Worm (Caenorhabditis elegans) whole organism, L2 larva: ENCODE data around the gene Y11D7A.9.
"Not testable (repeated sequence)": the region's sequence is repeated elsewhere in the genome, so short reads cannot be mapped to it uniquely, and the experiment has no call there.

Experiments
- R02D3.7 ChIP-seq: fragments of 150-350 bp; optimal IDR thresholded peaks from 2 replicates; lab custom pipeline; 2014; ENCODE audit warnings: missing biosample characterization, missing genetic modification characterization
- ZK546.5 ChIP-seq: sonication (generic microtip); optimal IDR thresholded peaks from 2 replicates; lab custom pipeline; 2017; ENCODE audit warnings: missing biosample characterization, missing genetic modification characterization
- alr-1 ChIP-seq: fragments of 150-350 bp; optimal IDR thresholded peaks from 2 replicates; lab custom pipeline; 2014; ENCODE audit warnings: missing biosample characterization, missing genetic modification characterization
- ama-1 ChIP-seq: fragments of 150-350 bp; optimal IDR thresholded peaks from 2 replicates; lab custom pipeline; 2018; ENCODE audit warnings: inconsistent platforms
- blmp-1 ChIP-seq: sonication (generic microtip); optimal IDR thresholded peaks from 2 replicates; lab custom pipeline; 2017; ENCODE audit warnings: missing genetic modification characterization, mild to moderate bottlenecking, missing compliant biosample characterization, antibody characterized with exemption, moderate library complexity; ENCODE audit not compliant: insufficient read depth
- ceh-82 ChIP-seq: fragments of 150-350 bp; optimal IDR thresholded peaks from 2 replicates; lab custom pipeline; 2014; ENCODE audit warnings: missing biosample characterization, missing genetic modification characterization
- crh-2 ChIP-seq: sonication (generic microtip); optimal IDR thresholded peaks from 2 replicates; lab custom pipeline; 2017; ENCODE audit warnings: missing biosample characterization, missing genetic modification characterization
- egl-27 ChIP-seq: sonication (generic microtip); optimal IDR thresholded peaks from 3 replicates; lab custom pipeline; 2017; ENCODE audit warnings: missing biosample characterization, missing genetic modification reagents, missing genetic modification characterization
- elt-1 ChIP-seq: fragments of 150-350 bp; optimal IDR thresholded peaks from 2 replicates; lab custom pipeline; 2014; ENCODE audit warnings: missing biosample characterization, missing genetic modification characterization
- lin-11 ChIP-seq: fragments of 150-350 bp; sonication (generic microtip); optimal IDR thresholded peaks from 2 replicates; lab custom pipeline; 2014; ENCODE audit warnings: missing biosample characterization, missing genetic modification characterization, inconsistent platforms, mixed read lengths
- lin-13 ChIP-seq: fragments of 150-350 bp; optimal IDR thresholded peaks from 2 replicates; lab custom pipeline; 2014; ENCODE audit warnings: missing biosample characterization, missing genetic modification reagents, missing genetic modification characterization
- lin-39 ChIP-seq: fragments of 150-350 bp; optimal IDR thresholded peaks from 2 replicates; lab custom pipeline; 2014; ENCODE audit warnings: missing biosample characterization, missing genetic modification reagents, missing genetic modification characterization
- mab-5 ChIP-seq: fragments of 150-350 bp; optimal IDR thresholded peaks from 2 replicates; lab custom pipeline; 2014; ENCODE audit warnings: missing biosample characterization, missing genetic modification characterization
- mbf-1 ChIP-seq: sonication (generic microtip); optimal IDR thresholded peaks from 2 replicates; lab custom pipeline; 2017; ENCODE audit warnings: missing biosample characterization, missing genetic modification characterization
- nhr-10 ChIP-seq: sonication (generic microtip); optimal IDR thresholded peaks from 2 replicates; lab custom pipeline; 2017; ENCODE audit warnings: missing biosample characterization, missing genetic modification characterization
- nhr-11 ChIP-seq: fragments of 150-350 bp; optimal IDR thresholded peaks from 2 replicates; lab custom pipeline; 2014; ENCODE audit warnings: missing biosample characterization, missing genetic modification characterization
- nhr-12 ChIP-seq: fragments of 150-350 bp; optimal IDR thresholded peaks from 2 replicates; lab custom pipeline; 2014; ENCODE audit warnings: missing biosample characterization, missing genetic modification characterization
- nhr-129 ChIP-seq: fragments of 150-350 bp; optimal IDR thresholded peaks from 2 replicates; lab custom pipeline; 2014; ENCODE audit warnings: missing biosample characterization, missing genetic modification characterization
- nhr-21 ChIP-seq: fragments of 150-350 bp; optimal IDR thresholded peaks from 2 replicates; lab custom pipeline; 2014; ENCODE audit warnings: missing biosample characterization, missing genetic modification characterization
- nhr-23 ChIP-seq: fragments of 150-350 bp; optimal IDR thresholded peaks from 2 replicates; lab custom pipeline; 2014; ENCODE audit warnings: missing biosample characterization, missing genetic modification reagents, missing genetic modification characterization
- nhr-25 ChIP-seq: fragments of 150-350 bp; sonication (generic microtip); optimal IDR thresholded peaks from 3 replicates; lab custom pipeline; 2014; ENCODE audit warnings: missing biosample characterization, missing genetic modification characterization
- peb-1 ChIP-seq: fragments of 150-350 bp; optimal IDR thresholded peaks from 2 replicates; lab custom pipeline; 2014; ENCODE audit warnings: missing biosample characterization, missing genetic modification characterization
- skn-1 ChIP-seq: sonication (generic microtip); optimal IDR thresholded peaks from 2 replicates; lab custom pipeline; 2017; ENCODE audit warnings: missing biosample characterization, missing genetic modification characterization
- unc-55 ChIP-seq: fragments of 150-350 bp; sonication (generic microtip); optimal IDR thresholded peaks from 3 replicates; lab custom pipeline; 2014; ENCODE audit warnings: missing biosample characterization, missing genetic modification reagents, missing genetic modification characterization
- unc-62 ChIP-seq: fragments of 150-350 bp; optimal IDR thresholded peaks from 2 replicates; lab custom pipeline; 2014; ENCODE audit warnings: missing biosample characterization, missing genetic modification reagents, missing genetic modification characterization
- zag-1 ChIP-seq: fragments of 150-350 bp; optimal IDR thresholded peaks from 2 replicates; lab custom pipeline; 2014; ENCODE audit warnings: missing biosample characterization, missing genetic modification characterization
- ztf-11 ChIP-seq: sonication (generic microtip); optimal IDR thresholded peaks from 2 replicates; lab custom pipeline; 2017; ENCODE audit warnings: missing biosample characterization, missing genetic modification characterization
- ztf-4 ChIP-seq: fragments of 150-350 bp; optimal IDR thresholded peaks from 2 replicates; lab custom pipeline; 2014; ENCODE audit warnings: missing biosample characterization, missing genetic modification characterization

Gene Y11D7A.9

DNA sequence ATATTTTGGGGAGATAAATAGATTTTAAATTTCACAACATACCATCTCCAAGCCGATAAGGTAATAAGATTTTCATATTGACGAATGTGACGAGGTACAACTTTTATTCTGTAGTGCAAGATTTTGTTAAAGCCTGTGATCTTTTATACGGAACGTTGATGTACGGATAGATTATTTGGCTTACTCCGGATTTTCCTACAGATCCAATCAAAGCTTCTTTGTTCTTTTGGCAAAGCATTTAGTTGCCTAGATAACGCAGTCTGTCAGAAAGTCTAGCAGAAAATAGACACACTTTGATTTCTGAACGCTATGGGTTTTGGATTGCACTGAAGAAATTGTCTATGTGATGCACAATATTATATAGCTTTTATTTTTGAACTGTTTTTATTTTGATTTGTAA, 43.2 kb upstream of the Y11D7A.9 start, which contains the start of gene F49C12.2:
Gene F49C12.2, minus strand, starts transcription at position 101 of the 400 bp plus-strand sequence.
- TF ChIP-seq nhr-11 (tag; lab: Kevin White, UChicago): no peak
- TF ChIP-seq elt-1: no peak
- TF ChIP-seq nhr-129 (tag; lab: Kevin White, UChicago): no peak
- TF ChIP-seq alr-1: no peak
- TF ChIP-seq nhr-12 (tag; lab: Kevin White, UChicago): no peak

ce11 chrIV:9296285-9296684, 40.4 kb upstream of the Y11D7A.9 start, which contains the start of gene F49C12.1:
F49C12.1 (minus strand) TSS chrIV:9296354.
- TF ChIP-seq nhr-12 (tag; lab: Kevin White, UChicago) (no peak), blmp-1 (tag; lab: Kevin White, UChicago) (no peak), lin-13 (GFP tag; lab: Kevin White, UChicago) (no peak), nhr-129 (tag; lab: Kevin White, UChicago) (no peak), skn-1 (tag; lab: Kevin White, UChicago) (no peak), unc-55 (no peak), R02D3.7 (tag; lab: Kevin White, UChicago) (no peak), lin-39 (tag; lab: Kevin White, UChicago) (no peak), ceh-82 (no peak), elt-1 (no peak), nhr-23 (tag; lab: Kevin White, UChicago) (no peak), nhr-21 (tag; lab: Kevin White, UChicago) (no peak), ama-1 (lab: Kevin White, UChicago) (no peak), ztf-4 (tag; lab: Kevin White, UChicago) (no peak), egl-27 (tag; lab: Kevin White, UChicago) (no peak), mab-5 (tag; lab: Kevin White, UChicago) (no peak), crh-2 (tag; lab: Kevin White, UChicago) (no peak), nhr-25 (tag; lab: Kevin White, UChicago) (no peak)

DNA sequence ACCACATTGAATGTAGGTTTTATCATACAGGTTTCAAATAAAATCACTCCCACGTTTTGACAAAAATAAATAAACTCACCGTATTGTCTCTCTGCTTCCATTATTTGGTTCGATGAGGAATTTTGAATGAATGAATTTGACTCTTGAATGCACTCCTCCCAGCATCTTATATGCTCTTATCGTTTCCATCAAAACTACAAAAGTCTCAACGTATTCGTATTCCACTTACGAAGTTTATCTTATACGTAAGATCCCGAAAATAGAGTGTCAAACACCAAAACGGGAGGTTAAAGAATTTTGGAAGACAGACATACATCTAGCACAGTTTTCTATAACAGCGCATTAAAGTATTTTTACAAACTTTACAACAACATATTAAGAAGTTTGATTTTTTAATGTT, 37.9 kb upstream of the Y11D7A.9 start, which contains the start of gene nhr-264:
Gene nhr-264, minus strand, starts transcription at position 101 of the 400 bp plus-strand sequence.
- TF ChIP-seq skn-1 (tag; lab: Kevin White, UChicago); lin-13 (GFP tag; lab: Kevin White, UChicago); unc-62 (GFP tag; lab: Kevin White, UChicago): not testable (repeated sequence)

DNA sequence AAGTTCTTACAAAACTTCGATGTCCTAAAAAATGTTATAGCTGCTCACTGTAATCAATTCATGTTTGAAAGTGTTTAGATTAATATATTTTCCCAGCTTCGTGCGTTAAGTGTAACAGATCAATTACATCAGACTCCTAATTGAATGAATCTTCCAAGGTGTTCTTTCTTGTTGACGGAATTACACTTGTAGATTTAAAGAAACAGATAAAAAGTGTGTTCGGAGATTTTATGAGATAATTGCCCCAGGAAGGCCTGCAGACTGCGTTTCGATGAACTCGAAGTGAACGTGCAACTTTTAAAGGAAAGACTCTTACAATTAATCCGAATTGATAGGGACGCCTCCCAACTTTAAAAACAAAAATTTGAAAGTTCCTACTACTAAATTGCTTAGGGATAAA, 33.7 kb upstream of the Y11D7A.9 start:
- TF ChIP-seq nhr-12 (tag; lab: Kevin White, UChicago) (no peak), elt-1 (peak; percentile 73)

ce11 chrIV:9286305-9286704, 30.4 kb upstream of the Y11D7A.9 start, which contains the start of gene nhr-267:
nhr-267 (minus strand) TSS chrIV:9286405.
- not testable (repeated sequence) for TF ChIP-seq lin-13 (GFP tag; lab: Kevin White, UChicago); nhr-12 (tag; lab: Kevin White, UChicago); lin-11
- TF ChIP-seq, all 48 proteins: peak for 0; not testable (repeated sequence) for 48

DNA sequence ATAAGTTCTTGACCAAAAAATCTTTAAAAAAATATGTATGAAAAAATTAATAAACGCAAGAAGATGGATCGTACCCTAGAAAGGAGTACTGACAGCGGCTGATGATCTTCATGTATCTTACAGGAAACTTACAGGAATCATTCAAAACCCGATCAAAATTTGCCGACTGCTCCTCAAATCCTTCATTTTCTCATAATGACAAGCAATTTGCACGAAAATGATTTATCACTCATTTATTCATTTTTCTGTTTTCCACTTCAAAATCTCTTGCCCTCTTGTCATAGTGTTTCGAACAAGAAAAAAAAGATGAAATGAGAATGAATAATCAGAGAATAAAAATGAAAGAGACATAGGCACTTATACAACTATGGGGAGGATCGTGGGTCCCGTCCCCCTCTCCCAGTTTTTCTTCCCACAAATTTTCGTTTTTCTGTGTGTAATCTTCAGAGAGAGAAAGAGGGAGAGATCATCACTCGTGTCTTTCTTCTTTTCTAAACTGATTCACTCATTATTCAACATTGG, 18.2 kb upstream of the Y11D7A.9 start, which contains the start of gene nmy-3:
Gene nmy-3, plus strand, starts transcription at position 472 of the 522 bp plus-strand sequence.
- TF ChIP-seq lin-11: no peak
- TF ChIP-seq alr-1: no peak
- TF ChIP-seq ZK546.5 (tag; lab: Kevin White, UChicago): no peak
- TF ChIP-seq lin-39 (tag; lab: Kevin White, UChicago): no peak
- TF ChIP-seq peb-1 (tag; lab: Kevin White, UChicago): no peak
- TF ChIP-seq ztf-11 (tag; lab: Kevin White, UChicago): no peak
- TF ChIP-seq mbf-1: no peak
- TF ChIP-seq ama-1 (lab: Kevin White, UChicago): no peak

DNA sequence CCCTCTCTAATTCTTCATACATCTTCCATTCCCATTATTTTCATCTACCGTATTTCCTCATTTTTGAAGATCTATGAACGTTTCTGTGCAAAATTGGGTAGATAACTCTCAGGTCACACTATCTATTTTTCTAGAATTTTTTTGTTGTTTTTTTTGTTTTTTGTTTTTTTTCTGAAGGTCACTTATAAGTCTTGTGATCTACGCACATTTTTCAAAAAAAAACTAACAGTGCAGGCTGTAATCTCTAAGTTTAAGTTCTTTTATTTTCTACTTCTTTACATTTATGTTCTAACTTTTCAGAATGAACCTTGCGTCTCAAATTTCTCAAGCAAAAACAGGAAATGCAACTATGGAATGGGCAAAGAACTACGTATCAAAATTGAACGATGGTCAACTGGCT, 13.9 kb upstream of the Y11D7A.9 start, which contains the start of gene flh-3:
Gene flh-3, plus strand, starts transcription at position 301 of the 400 bp plus-strand sequence.
- TF ChIP-seq nhr-10 (tag; lab: Kevin White, UChicago): no peak
- no peak for TF ChIP-seq zag-1 (tag; lab: Kevin White, UChicago)
- TF ChIP-seq, all 48 proteins: peak for 0
